Fruit fly (Drosophila melanogaster) whole organism, larva: Measurements from ENCODE around the gene CG42591.

ENCODE experiments used
- noc ChIP-seq: fragments of 200-800 bp; sonication (Bioruptor generic); optimal IDR thresholded peaks from 3 replicates; lab custom pipeline; 2019; ENCODE audit warnings: missing biosample characterization, mild to moderate bottlenecking, missing genetic modification characterization, moderate library complexity

CG42591 gene

dm6 chr3L:8027666-8028314 is 42.0 kb downstream of the CG42591 start:
- TF ChIP-seq noc, result no peak

dm6 chr3L:8027212-8027611 is 42.5 kb downstream of the CG42591 start:
- no peak for TF ChIP-seq noc

dm6 chr3L:8024278-8025140 is 45.3 kb downstream of the CG42591 start:
- TF ChIP-seq noc, result peak; percentile 5
